Fruit fly (Drosophila melanogaster) whole organism, embryonic: ENCODE measurements around the gene CG31431.

Source experiments
- Bdp1 ChIP-seq: fragments of 200-800 bp; sonication (Bioruptor generic); optimal IDR thresholded peaks from 3 replicates; lab custom pipeline; 2016; ENCODE audit warnings: missing biosample characterization, missing genetic modification characterization
- Blimp-1 ChIP-seq: fragments of 200-800 bp; sonication (Bioruptor generic); optimal IDR thresholded peaks from 3 replicates; lab custom pipeline; 2018; ENCODE audit warnings: missing biosample characterization, missing genetic modification characterization, mild to moderate bottlenecking, moderate library complexity, missing genetic modification reagents
- CG1024 ChIP-seq: fragments of 200-800 bp; sonication (Bioruptor generic); IDR thresholded peaks from 2 replicates; pipeline ENCODE4 v1.3.6; 2022; ENCODE audit warnings: missing biosample characterization, missing genetic modification characterization
- CG10321 ChIP-seq: fragments of 200-800 bp; sonication (Bioruptor generic); IDR thresholded peaks from 2 replicates; pipeline ENCODE4 v1.3.6; 2022; ENCODE audit warnings: missing biosample characterization, missing genetic modification characterization
- CG10431 ChIP-seq: fragments of 200-800 bp; sonication (Bioruptor generic); optimal IDR thresholded peaks from 3 replicates; lab custom pipeline; 2018; ENCODE audit warnings: missing biosample characterization, mild to moderate bottlenecking, missing genetic modification characterization
- CG13775 ChIP-seq: fragments of 200-800 bp; sonication (Bioruptor generic); optimal IDR thresholded peaks from 3 replicates; lab custom pipeline; 2017; ENCODE audit warnings: missing biosample characterization, mild to moderate bottlenecking, missing genetic modification characterization
- CG31224 ChIP-seq: fragments of 200-800 bp; sonication (Bioruptor generic); IDR thresholded peaks from 2 replicates; pipeline ENCODE4 v1.3.6; 2022; ENCODE audit warnings: missing biosample characterization, missing genetic modification characterization
- CG32532 ChIP-seq: fragments of 200-800 bp; sonication (Bioruptor generic); IDR thresholded peaks from 2 replicates; pipeline ENCODE4 v1.3.6; 2022; ENCODE audit warnings: missing biosample characterization, missing genetic modification characterization
- CG34224 ChIP-seq: fragments of 200-800 bp; sonication (Bioruptor generic); IDR thresholded peaks from 3 replicates; pipeline ENCODE4 v1.3.6; 2022; ENCODE audit warnings: missing biosample characterization, missing genetic modification characterization; ENCODE audit not compliant: partially characterized antibody
- CG3847 ChIP-seq: fragments of 200-800 bp; sonication (Bioruptor generic); IDR thresholded peaks from 2 replicates; pipeline ENCODE4 v1.3.6; 2022; ENCODE audit warnings: missing biosample characterization, missing genetic modification characterization
- CG6689 ChIP-seq: fragments of 200-800 bp; sonication (Bioruptor generic); IDR thresholded peaks from 2 replicates; pipeline ENCODE4 v1.3.6; 2022; ENCODE audit warnings: missing biosample characterization, missing genetic modification characterization
- CG6813 ChIP-seq: fragments of 200-800 bp; sonication (Bioruptor generic); optimal IDR thresholded peaks from 2 replicates; lab custom pipeline; 2017; ENCODE audit warnings: missing biosample characterization, missing genetic modification characterization, mild to moderate bottlenecking, moderate library complexity, missing genetic modification reagents
- CG8924 ChIP-seq: fragments of 200-800 bp; optimal IDR thresholded peaks from 3 replicates; lab custom pipeline; 2019; ENCODE audit warnings: missing biosample characterization, mild to moderate bottlenecking, missing genetic modification characterization, moderate library complexity
- D19A ChIP-seq: fragments of 200-800 bp; optimal IDR thresholded peaks from 3 replicates; lab custom pipeline; 2019; ENCODE audit warnings: missing biosample characterization, mild to moderate bottlenecking, missing genetic modification characterization, moderate library complexity
- Dbx ChIP-seq: fragments of 200-800 bp; sonication (Bioruptor generic); IDR thresholded peaks from 3 replicates; pipeline ENCODE4 v1.3.6; 2022; ENCODE audit warnings: missing biosample characterization, missing genetic modification characterization
- Elba2 ChIP-seq: fragments of 200-800 bp; sonication (Bioruptor generic); optimal IDR thresholded peaks from 3 replicates; lab custom pipeline; 2016; ENCODE audit warnings: missing biosample characterization, missing genetic modification characterization
- HLH3B ChIP-seq: fragments of 200-800 bp; sonication (Bioruptor generic); IDR thresholded peaks from 2 replicates; pipeline ENCODE4 v1.3.6; 2022; ENCODE audit warnings: missing biosample characterization, missing genetic modification characterization
- Hr51 ChIP-seq, 2 experiments: fragments of 200-800 bp; sonication (Bioruptor generic); optimal IDR thresholded peaks; 2 replicates in 1 of 2; 3 replicates in 1 of 2; lab custom pipeline; 2016 to 2018; ENCODE audit warnings: missing biosample characterization in 2 of 2, missing genetic modification characterization in 2 of 2, mild to moderate bottlenecking in 1 of 2, moderate library complexity in 1 of 2
- Max ChIP-seq: fragments of 200-800 bp; sonication (Bioruptor generic); optimal IDR thresholded peaks from 2 replicates; lab custom pipeline; 2016; ENCODE audit warnings: missing biosample characterization, mild to moderate bottlenecking, missing genetic modification characterization
- Med ChIP-seq: fragments of 200-800 bp; sonication (Bioruptor generic); peaks from one replicate; lab custom pipeline; 2016; ENCODE audit warnings: missing biosample characterization, missing genetic modification characterization, mild to moderate bottlenecking, inconsistent platforms, moderate library complexity
- Meics ChIP-seq: fragments of 200-800 bp; sonication (Bioruptor generic); optimal IDR thresholded peaks from 2 replicates; lab custom pipeline; 2017; ENCODE audit warnings: missing biosample characterization, mild to moderate bottlenecking, missing genetic modification characterization
- NC2β ChIP-seq: fragments of 200-800 bp; sonication (Bioruptor generic); optimal IDR thresholded peaks from 2 replicates; lab custom pipeline; 2016; ENCODE audit warnings: missing biosample characterization, missing genetic modification characterization
- Opbp ChIP-seq: fragments of 200-800 bp; sonication (Bioruptor generic); IDR thresholded peaks from 3 replicates; pipeline ENCODE4 v1.3.6; 2022; ENCODE audit warnings: missing biosample characterization, missing genetic modification characterization; ENCODE audit not compliant: partially characterized antibody
- Poxn ChIP-seq: fragments of 200-800 bp; sonication (Bioruptor generic); IDR thresholded peaks from 2 replicates; pipeline ENCODE4 v1.3.6; 2022; ENCODE audit warnings: missing biosample characterization, missing genetic modification characterization
- Taf1 ChIP-seq: fragments of 200-800 bp; sonication (Bioruptor generic); IDR thresholded peaks from 2 replicates; pipeline ENCODE4 v1.3.6; 2022; ENCODE audit warnings: missing biosample characterization, missing genetic modification characterization
- ac ChIP-seq: fragments of 200-800 bp; sonication (Bioruptor generic); optimal IDR thresholded peaks from 3 replicates; lab custom pipeline; 2017; ENCODE audit warnings: missing biosample characterization, mild to moderate bottlenecking, missing genetic modification characterization
- ash1 ChIP-seq: fragments of 200-800 bp; sonication (Bioruptor generic); optimal IDR thresholded peaks from 2 replicates; lab custom pipeline; 2018; ENCODE audit warnings: missing biosample characterization, mild to moderate bottlenecking, missing genetic modification characterization
- chm ChIP-seq: fragments of 200-800 bp; sonication (Bioruptor generic); IDR thresholded peaks from 2 replicates; pipeline ENCODE4 v1.3.6; 2022; ENCODE audit warnings: missing biosample characterization, missing genetic modification characterization
- ci ChIP-seq: fragments of 200-800 bp; sonication (Bioruptor generic); IDR thresholded peaks from 3 replicates; pipeline ENCODE4 v1.3.6; 2022; ENCODE audit warnings: missing biosample characterization, missing genetic modification characterization
- dmrt11E ChIP-seq: fragments of 200-800 bp; sonication (Bioruptor generic); optimal IDR thresholded peaks from 3 replicates; lab custom pipeline; 2018; ENCODE audit warnings: missing biosample characterization, mild to moderate bottlenecking, missing genetic modification characterization, moderate library complexity
- gce ChIP-seq: fragments of 200-800 bp; sonication (Bioruptor generic); IDR thresholded peaks from 3 replicates; pipeline ENCODE4 v1.3.6; 2022; ENCODE audit warnings: missing biosample characterization, missing genetic modification characterization
- grau ChIP-seq: fragments of 200-800 bp; optimal IDR thresholded peaks from 3 replicates; lab custom pipeline; 2019; ENCODE audit warnings: missing biosample characterization, mild to moderate bottlenecking, missing genetic modification characterization, moderate library complexity
- insv ChIP-seq, 2 experiments: fragments of 200-800 bp; sonication (Bioruptor generic); optimal IDR thresholded peaks; 3 replicates each; lab custom pipeline; 2016 to 2018; ENCODE audit warnings: missing biosample characterization in 2 of 2, missing genetic modification characterization in 2 of 2
- mld ChIP-seq: fragments of 200-800 bp; sonication (Bioruptor generic); IDR thresholded peaks from 3 replicates; pipeline ENCODE4 v1.3.6; 2022; ENCODE audit warnings: missing biosample characterization, missing genetic modification characterization; ENCODE audit not compliant: partially characterized antibody
- pita ChIP-seq: fragments of 200-800 bp; sonication (Bioruptor generic); optimal IDR thresholded peaks from 2 replicates; lab custom pipeline; 2017; ENCODE audit warnings: missing biosample characterization, mild to moderate bottlenecking, missing genetic modification characterization
- prd ChIP-seq, 3 experiments: fragments of >200 bp in 2 of 3; fragments of 200-800 bp in 1 of 3; sonication (Bioruptor generic) in 1 of 3; optimal IDR thresholded peaks in 2 of 3; IDR thresholded peaks in 1 of 3; 2 replicates in 2 of 3; 3 replicates in 1 of 3; pipeline versions ENCODE4 v1.3.6 to Lab custom; 2017 to 2022; ENCODE audit warnings: missing biosample characterization in 1 of 3, missing genetic modification characterization in 1 of 3
- pros ChIP-seq: fragments of 200-800 bp; sonication (Bioruptor generic); optimal IDR thresholded peaks from 3 replicates; lab custom pipeline; 2019; ENCODE audit warnings: missing biosample characterization, mild to moderate bottlenecking, missing genetic modification characterization, moderate library complexity
- psq ChIP-seq: fragments of 200-800 bp; sonication (Bioruptor generic); optimal IDR thresholded peaks from 2 replicates; lab custom pipeline; 2017; ENCODE audit warnings: missing biosample characterization, missing genetic modification characterization
- repo ChIP-seq: fragments of 200-800 bp; sonication (Bioruptor generic); optimal IDR thresholded peaks from 2 replicates; lab custom pipeline; 2016; ENCODE audit warnings: missing biosample characterization, missing genetic modification characterization
- sens ChIP-seq: fragments of 200-800 bp; sonication (Bioruptor generic); peaks from one replicate; lab custom pipeline; 2016; ENCODE audit warnings: missing biosample characterization, missing genetic modification characterization
- seq ChIP-seq: fragments of 200-800 bp; sonication (Bioruptor generic); IDR thresholded peaks from 2 replicates; pipeline ENCODE4 v1.3.6; 2022; ENCODE audit warnings: missing biosample characterization, missing genetic modification characterization
- slp2 ChIP-seq: fragments of 200-800 bp; sonication (Bioruptor generic); optimal IDR thresholded peaks from 2 replicates; lab custom pipeline; 2016; ENCODE audit warnings: missing biosample characterization, missing genetic modification characterization
- sqz ChIP-seq: fragments of 200-800 bp; sonication (Bioruptor generic); optimal IDR thresholded peaks from 3 replicates; lab custom pipeline; 2018; ENCODE audit warnings: missing biosample characterization, mild to moderate bottlenecking, missing genetic modification characterization

Gene CG31431

dm6 chr3R:21853618-21854573 lies 16.6 kb upstream of the CG31431 start (continued):
- peak; percentile 55; the same call in 1 of the 3 replicates for TF ChIP-seq CG34224 (GFP tag; lab: Robert Waterston, UW)
- peak; percentile 14 for TF ChIP-seq NC2β (GFP tag; lab: Kevin White, UChicago)
- peak; percentile 11 for TF ChIP-seq ash1
- TF ChIP-seq CG1024 (GFP tag; lab: Robert Waterston, UW) = 0 out of 2 replicates have a peak, but pooled peaks have one; percentile 33
- no peak for TF ChIP-seq pita (GFP tag; lab: Kevin White, UChicago)
- TF ChIP-seq Poxn (GFP tag; lab: Robert Waterston, UW) = no peak
- no peak for TF ChIP-seq CG31224 (GFP tag; lab: Robert Waterston, UW)
- no peak for TF ChIP-seq Max (GFP tag; lab: Kevin White, UChicago)
- no peak for TF ChIP-seq CG32532 (GFP tag; lab: Robert Waterston, UW)

dm6 chr3R:21854574-21855468 lies 15.7 kb upstream of the CG31431 start:
- TF ChIP-seq insv (GFP tag; optimal IDR thresholded peaks at IDR 0.05; lab: Kevin White, UChicago) (peak in 1 of 2 experiments; percentile 51), sens (GFP tag; lab: Kevin White, UChicago) (peak; percentile 75), grau (tag; lab: Kevin White, UChicago) (peak; percentile 21), D19A (tag; lab: Kevin White, UChicago) (peak; percentile 73), CG6689 (GFP tag; lab: Robert Waterston, UW) (no peak), CG10431 (GFP tag; lab: Kevin White, UChicago) (peak; percentile 19), seq (GFP tag; lab: Robert Waterston, UW) (no peak; the same call in 1 of the 2 replicates), psq (peak; percentile 79), CG6813 (GFP tag; lab: Kevin White, UChicago) (no peak), CG8924 (tag; lab: Kevin White, UChicago) (peak; percentile 2), Meics (GFP tag; lab: Kevin White, UChicago) (no peak), chm (GFP tag; lab: Robert Waterston, UW) (peak; percentile 27), Blimp-1 (GFP tag; lab: Kevin White, UChicago) (peak; percentile 1), pros (GFP tag; lab: Kevin White, UChicago) (peak; percentile 88), sqz (peak; percentile 54), Hr51 (GFP tag; optimal IDR thresholded peaks at IDR 0.05; lab: Kevin White, UChicago) (peak in 1 of 2 experiments; percentile 28), CG13775 (no peak), Elba2 (GFP tag; lab: Kevin White, UChicago) (peak; percentile 76)

- TF ChIP-seq CG3847 (GFP tag; lab: Robert Waterston, UW) (0 out of 2 replicates have a peak, but pooled peaks have one; percentile 4), prd (optimal IDR thresholded peaks at IDR 0.05; lab: Kevin White, UChicago) (no peak), prd (GFP tag; IDR thresholded peaks at IDR 0.05; lab: Robert Waterston, UW) (0 out of 3 replicates have a peak, but pooled peaks have one; percentile 6), Taf1 (GFP tag; lab: Robert Waterston, UW) (no peak), ac (GFP tag; lab: Kevin White, UChicago) (peak; percentile 13), CG10321 (GFP tag; lab: Robert Waterston, UW) (0 out of 2 replicates have a peak, but pooled peaks have one; percentile 24), Opbp (GFP tag; lab: Robert Waterston, UW) (peak; percentile 33; the same call in 1 of the 3 replicates), dmrt11E (tag; lab: Kevin White, UChicago) (no peak), ci (GFP tag; lab: Robert Waterston, UW) (peak; percentile 62; the same call in 1 of the 3 replicates), gce (GFP tag; lab: Robert Waterston, UW) (no peak), slp2 (GFP tag; lab: Kevin White, UChicago) (no peak), HLH3B (GFP tag; lab: Robert Waterston, UW) (0 out of 2 replicates have a peak, but pooled peaks have one; percentile 9), Dbx (GFP tag; lab: Robert Waterston, UW) (0 out of 3 replicates have a peak, but pooled peaks have one; percentile 15), Med (GFP tag; lab: Kevin White, UChicago) (peak; percentile 65), repo (GFP tag; lab: Kevin White, UChicago) (peak; percentile 18), mld (GFP tag; lab: Robert Waterston, UW) (0 out of 3 replicates have a peak, but pooled peaks have one; percentile 29), Bdp1 (GFP tag; lab: Kevin White, UChicago) (peak; percentile 12)
These were observed 15.0 kb upstream of the CG31431 start for dm6 chr3R:21855469-21855826.
